Worm (Caenorhabditis elegans): ENCODE results near the gene cwp-2.

cwp-2 gene

DNA sequence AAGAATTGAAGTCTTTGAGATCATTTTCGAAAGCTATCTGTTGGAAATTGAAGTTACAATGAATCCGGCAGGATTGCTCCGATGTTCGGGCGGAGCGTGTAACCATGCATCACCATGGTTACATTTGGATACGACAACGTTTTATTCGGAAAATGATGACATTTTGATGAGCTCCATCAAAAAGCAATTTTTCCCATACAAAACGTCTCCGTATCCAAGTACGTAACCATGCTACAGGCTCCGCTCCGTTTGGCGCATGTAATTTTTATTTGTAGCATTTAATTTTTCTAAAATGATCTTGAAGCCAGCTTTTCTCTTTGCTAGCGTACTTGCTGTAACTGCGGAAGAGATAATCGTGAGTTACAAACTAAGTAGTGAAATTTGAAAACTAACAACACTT is at the start of gene cwp-2, which contains the start of gene cwp-3:
Gene cwp-2 (minus strand): TSS at position 101 of the 400 bp plus-strand sequence.
Gene cwp-3 (plus strand): TSS at position 293 of the 400 bp plus-strand sequence.
- no peak for TF ChIP-seq scrt-1 (GFP tag; IDR thresholded peaks at IDR 0.05)
- no peak for TF ChIP-seq hnd-1 (tag; optimal IDR thresholded peaks at IDR 0.05)
- TF ChIP-seq hmg-4 (GFP tag; optimal IDR thresholded peaks at IDR 0.05) = no peak

DNA sequence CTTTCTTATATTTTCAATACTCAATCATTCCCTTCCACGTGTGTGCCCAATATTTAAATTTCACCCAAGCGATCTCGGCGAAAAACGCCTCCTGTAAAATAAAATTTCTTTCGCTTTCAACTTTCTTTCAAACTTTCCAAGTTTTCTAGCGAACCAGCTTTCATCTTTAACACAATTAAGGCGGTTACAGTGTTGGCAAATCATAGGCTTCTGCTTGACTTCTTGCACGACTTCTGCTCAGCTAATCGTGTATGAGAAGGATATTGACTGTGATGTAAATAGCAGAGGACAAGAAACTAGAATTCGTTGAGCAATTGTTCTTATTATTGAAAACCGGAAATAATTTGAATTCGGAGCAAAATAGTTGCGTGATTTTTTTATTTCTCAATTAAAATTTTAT is 48.9 kb upstream of the cwp-2 start:
- TF ChIP-seq ceh-36 (tag; optimal IDR thresholded peaks at IDR 0.05) (no peak), tbx-37 (GFP tag; conservative IDR thresholded peaks at IDR 0.05) (no peak), sea-1 (GFP tag; conservative IDR thresholded peaks at IDR 0.05) (no peak), hnd-1 (tag; optimal IDR thresholded peaks at IDR 0.05) (no peak), flt-1 (GFP tag; IDR thresholded peaks at IDR 0.05) (no peak), B0310.2 (tag; optimal IDR thresholded peaks at IDR 0.05) (no peak)

DNA sequence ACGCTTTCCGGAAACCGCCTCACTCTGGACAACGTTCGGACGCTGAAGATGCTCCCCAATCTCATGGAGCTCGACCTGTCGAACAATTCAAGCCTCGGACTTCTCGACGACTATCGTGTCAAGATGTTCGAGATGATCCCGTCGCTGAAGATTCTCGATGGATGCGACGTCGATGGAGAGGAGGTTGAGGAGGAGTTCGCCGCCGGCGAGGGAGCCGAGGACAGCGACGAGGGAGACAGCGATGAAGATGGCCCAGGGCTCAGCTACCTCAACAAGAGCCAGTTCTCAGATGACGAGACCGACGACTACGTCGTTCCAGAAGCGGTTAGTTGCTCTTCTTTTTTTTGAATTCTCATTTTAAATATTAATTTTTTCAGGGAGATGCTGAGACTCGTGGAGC is 48.3 kb upstream of the cwp-2 start:
- TF ChIP-seq F13C5.2 (tag; optimal IDR thresholded peaks at IDR 0.05) = no peak
- no peak for TF ChIP-seq tbx-37 (GFP tag; conservative IDR thresholded peaks at IDR 0.05)
- TF ChIP-seq hmbx-1 (tag; optimal IDR thresholded peaks at IDR 0.05) = no peak
- TF ChIP-seq tra-4 (tag; optimal IDR thresholded peaks at IDR 0.05) = no peak
- no peak for TF ChIP-seq hmg-4 (GFP tag; optimal IDR thresholded peaks at IDR 0.05)
- TF ChIP-seq flt-1 (GFP tag; IDR thresholded peaks at IDR 0.05) = no peak
- TF ChIP-seq aly-1 (tag; optimal IDR thresholded peaks at IDR 0.05) = no peak
- no peak for TF ChIP-seq scrt-1 (GFP tag; IDR thresholded peaks at IDR 0.05)
- TF ChIP-seq sea-1 (GFP tag; conservative IDR thresholded peaks at IDR 0.05) = no peak
- no peak for TF ChIP-seq tbx-11 (GFP tag; IDR thresholded peaks at IDR 0.05)
- no peak for TF ChIP-seq ets-7 (tag; optimal IDR thresholded peaks at IDR 0.05)
- TF ChIP-seq ceh-13 (GFP tag; optimal IDR thresholded peaks at IDR 0.05) = no peak
- no peak for TF ChIP-seq ceh-36 (tag; optimal IDR thresholded peaks at IDR 0.05)
- no peak for TF ChIP-seq ama-1 (optimal IDR thresholded peaks at IDR 0.05)

DNA sequence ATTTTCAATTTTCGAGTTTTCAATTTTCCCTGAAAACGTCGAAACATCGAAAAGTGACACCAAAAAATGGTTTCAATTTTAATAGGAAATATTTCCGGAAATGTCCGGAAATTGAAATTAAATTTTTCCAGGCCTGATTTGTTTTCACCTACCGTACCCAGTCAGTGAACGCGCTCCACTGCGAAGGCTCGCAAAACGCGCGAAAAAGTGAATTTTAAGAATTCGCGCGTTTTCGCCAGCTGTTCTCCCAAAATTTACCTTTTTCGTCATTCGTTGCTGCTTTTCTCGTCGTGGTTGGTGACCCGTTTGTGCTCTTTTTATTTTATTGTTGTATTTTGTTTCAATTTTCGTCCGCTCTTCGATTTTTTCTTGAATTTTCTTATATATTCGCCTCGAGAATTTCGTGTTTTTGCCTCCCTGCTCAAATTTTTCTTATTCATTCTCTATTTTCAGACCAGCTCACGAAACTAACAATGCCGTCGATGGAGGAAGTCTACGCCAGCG is 47.6 kb upstream of the cwp-2 start, which contains the start of gene T19H12.2:
Gene T19H12.2 (plus strand): TSS at position 454 of the 504 bp plus-strand sequence.
- TF ChIP-seq tbx-37 (GFP tag; conservative IDR thresholded peaks at IDR 0.05) = no peak
- TF ChIP-seq pes-1 (GFP tag; IDR thresholded peaks at IDR 0.05) = no peak
- TF ChIP-seq hnd-1 (tag; optimal IDR thresholded peaks at IDR 0.05) = no peak
- no peak for TF ChIP-seq hmbx-1 (tag; optimal IDR thresholded peaks at IDR 0.05)
- no peak for TF ChIP-seq F13C5.2 (tag; optimal IDR thresholded peaks at IDR 0.05)
- no peak for TF ChIP-seq B0310.2 (tag; optimal IDR thresholded peaks at IDR 0.05)
- no peak for TF ChIP-seq ceh-13 (GFP tag; optimal IDR thresholded peaks at IDR 0.05)
- TF ChIP-seq scrt-1 (GFP tag; IDR thresholded peaks at IDR 0.05) = no peak
- TF ChIP-seq sea-1 (GFP tag; conservative IDR thresholded peaks at IDR 0.05) = no peak
- no peak for TF ChIP-seq flt-1 (GFP tag; IDR thresholded peaks at IDR 0.05)
- no peak for TF ChIP-seq ceh-36 (tag; optimal IDR thresholded peaks at IDR 0.05)
- TF ChIP-seq aly-1 (tag; optimal IDR thresholded peaks at IDR 0.05) = no peak
- TF ChIP-seq ets-7 (tag; optimal IDR thresholded peaks at IDR 0.05) = no peak
- no peak for TF ChIP-seq hmg-4 (GFP tag; optimal IDR thresholded peaks at IDR 0.05)
- TF ChIP-seq tra-4 (tag; optimal IDR thresholded peaks at IDR 0.05) = no peak
- no peak for TF ChIP-seq ama-1 (optimal IDR thresholded peaks at IDR 0.05)
- TF ChIP-seq tbx-11 (GFP tag; IDR thresholded peaks at IDR 0.05) = no peak

DNA sequence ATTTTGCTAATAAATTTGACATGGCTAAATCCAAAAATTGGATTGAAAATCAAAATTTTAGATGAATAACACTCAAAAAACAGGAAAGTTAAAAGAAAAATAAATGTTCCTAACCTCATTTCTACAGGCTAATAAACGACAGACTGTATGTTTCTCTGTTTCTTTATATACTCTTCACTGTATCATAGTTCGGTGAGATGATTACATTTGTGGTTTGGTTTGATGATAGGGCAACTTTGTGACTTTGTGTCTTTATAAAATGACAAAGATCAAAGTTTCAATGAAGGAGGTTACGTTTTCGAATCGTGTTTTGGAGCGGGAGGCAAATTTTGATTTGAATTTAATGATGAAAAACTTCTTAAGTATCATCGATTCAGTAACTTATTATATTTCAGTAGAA is 47.0 kb upstream of the cwp-2 start, which contains the start of gene ugt-12:
Gene ugt-12 (minus strand): TSS at position 153 of the 400 bp plus-strand sequence.
- TF ChIP-seq scrt-1 (GFP tag; IDR thresholded peaks at IDR 0.05) = no peak
- TF ChIP-seq pes-1 (GFP tag; IDR thresholded peaks at IDR 0.05) = no peak
- TF ChIP-seq F13C5.2 (tag; optimal IDR thresholded peaks at IDR 0.05) = no peak
- no peak for TF ChIP-seq tra-4 (tag; optimal IDR thresholded peaks at IDR 0.05)
- TF ChIP-seq ets-7 (tag; optimal IDR thresholded peaks at IDR 0.05) = no peak

DNA sequence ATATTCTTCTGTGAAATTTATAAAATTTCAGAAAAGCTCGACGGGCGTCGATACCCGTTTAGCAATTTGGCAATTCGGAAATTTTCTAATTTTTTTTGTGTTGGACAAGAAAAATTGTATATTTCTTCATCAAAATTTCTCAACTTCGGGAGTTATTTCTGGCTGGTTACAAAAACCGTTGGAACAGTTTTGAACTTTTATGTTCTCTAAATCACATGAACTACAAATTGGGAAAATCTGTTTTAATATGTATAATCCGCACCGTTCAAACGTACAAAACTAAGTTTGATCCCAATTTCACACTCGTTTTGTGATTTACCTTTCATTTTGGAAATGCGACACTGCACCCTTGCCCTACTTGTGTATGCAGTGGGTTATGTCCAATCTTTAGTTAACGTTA is 42.9 kb upstream of the cwp-2 start, which contains the start of gene T19H12.3:
Gene T19H12.3 (plus strand): TSS at position 301 of the 400 bp plus-strand sequence.
- TF ChIP-seq ets-7 (tag; optimal IDR thresholded peaks at IDR 0.05) (no peak), ama-1 (optimal IDR thresholded peaks at IDR 0.05) (no peak), ceh-36 (tag; optimal IDR thresholded peaks at IDR 0.05) (no peak), hnd-1 (tag; optimal IDR thresholded peaks at IDR 0.05) (no peak), pes-1 (GFP tag; IDR thresholded peaks at IDR 0.05) (no peak), flt-1 (GFP tag; IDR thresholded peaks at IDR 0.05) (no peak), B0310.2 (tag; optimal IDR thresholded peaks at IDR 0.05) (no peak), F13C5.2 (tag; optimal IDR thresholded peaks at IDR 0.05) (no peak), tbx-37 (GFP tag; conservative IDR thresholded peaks at IDR 0.05) (no peak), aly-1 (tag; optimal IDR thresholded peaks at IDR 0.05) (no peak)

DNA sequence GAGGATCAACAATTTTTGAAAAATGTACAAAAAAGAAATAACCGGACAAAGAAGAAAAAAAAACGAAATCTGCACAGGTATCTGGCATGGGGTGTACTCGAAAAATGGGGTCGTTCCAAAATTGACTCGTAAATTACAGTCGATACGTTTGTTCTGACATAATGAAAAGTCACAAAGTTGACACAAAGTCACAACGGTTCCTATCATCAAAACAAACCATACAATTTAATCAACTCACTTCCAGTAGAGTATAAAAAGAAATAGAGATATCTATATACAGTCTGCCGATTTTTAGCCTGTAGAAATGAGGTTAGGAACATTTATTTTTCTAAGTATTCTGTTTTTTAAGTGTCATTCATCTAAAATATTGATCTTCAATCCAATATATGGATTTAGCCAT is 42.0 kb upstream of the cwp-2 start, which contains the start of gene T19H12.12:
Gene T19H12.12 (plus strand): TSS at position 301 of the 400 bp plus-strand sequence.
- TF ChIP-seq sea-1 (GFP tag; conservative IDR thresholded peaks at IDR 0.05) (no peak), ceh-13 (GFP tag; optimal IDR thresholded peaks at IDR 0.05) (no peak), ets-7 (tag; optimal IDR thresholded peaks at IDR 0.05) (no peak), F13C5.2 (tag; optimal IDR thresholded peaks at IDR 0.05) (no peak), B0310.2 (tag; optimal IDR thresholded peaks at IDR 0.05) (no peak), tra-4 (tag; optimal IDR thresholded peaks at IDR 0.05) (no peak), pes-1 (GFP tag; IDR thresholded peaks at IDR 0.05) (no peak), scrt-1 (GFP tag; IDR thresholded peaks at IDR 0.05) (no peak), hmbx-1 (tag; optimal IDR thresholded peaks at IDR 0.05) (no peak), hmg-4 (GFP tag; optimal IDR thresholded peaks at IDR 0.05) (no peak), ceh-36 (tag; optimal IDR thresholded peaks at IDR 0.05) (no peak), tbx-37 (GFP tag; conservative IDR thresholded peaks at IDR 0.05) (no peak), tbx-11 (GFP tag; IDR thresholded peaks at IDR 0.05) (no peak)

DNA sequence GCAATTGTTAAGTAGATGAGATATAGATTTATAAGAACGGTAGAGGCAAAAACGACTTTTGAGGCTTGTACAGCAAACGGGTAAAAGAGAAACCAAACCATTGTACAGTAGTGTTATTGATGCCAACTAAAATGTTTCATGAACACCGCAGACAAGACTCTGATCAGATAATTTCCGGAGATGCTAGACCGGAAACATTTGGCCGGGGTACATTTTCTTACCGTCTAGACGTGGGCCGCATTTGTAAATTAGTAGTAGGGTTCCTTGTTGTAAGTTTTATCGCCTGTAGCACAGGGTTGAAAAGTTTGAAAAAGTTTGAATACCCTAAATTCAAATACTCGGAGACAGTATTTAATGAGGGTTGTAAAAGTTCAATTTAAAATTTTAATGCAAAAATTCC is 38.9 kb upstream of the cwp-2 start, which contains the start of gene str-32:
Gene str-32 (minus strand): TSS at position 101 of the 400 bp plus-strand sequence.
- TF ChIP-seq tra-4 (tag; optimal IDR thresholded peaks at IDR 0.05) = no peak
- no peak for TF ChIP-seq pes-1 (GFP tag; IDR thresholded peaks at IDR 0.05)
- TF ChIP-seq scrt-1 (GFP tag; IDR thresholded peaks at IDR 0.05) = no peak
- TF ChIP-seq hmg-4 (GFP tag; optimal IDR thresholded peaks at IDR 0.05) = no peak
- TF ChIP-seq ceh-36 (tag; optimal IDR thresholded peaks at IDR 0.05) = no peak
- no peak for TF ChIP-seq tbx-11 (GFP tag; IDR thresholded peaks at IDR 0.05)
- no peak for TF ChIP-seq hmbx-1 (tag; optimal IDR thresholded peaks at IDR 0.05)
- TF ChIP-seq F13C5.2 (tag; optimal IDR thresholded peaks at IDR 0.05) = no peak
- no peak for TF ChIP-seq hnd-1 (tag; optimal IDR thresholded peaks at IDR 0.05)
- no peak for TF ChIP-seq B0310.2 (tag; optimal IDR thresholded peaks at IDR 0.05)
- TF ChIP-seq ama-1 (optimal IDR thresholded peaks at IDR 0.05) = no peak
- no peak for TF ChIP-seq sea-1 (GFP tag; conservative IDR thresholded peaks at IDR 0.05)
- no peak for TF ChIP-seq tbx-37 (GFP tag; conservative IDR thresholded peaks at IDR 0.05)
- no peak for TF ChIP-seq ets-7 (tag; optimal IDR thresholded peaks at IDR 0.05)
- TF ChIP-seq aly-1 (tag; optimal IDR thresholded peaks at IDR 0.05) = no peak
- no peak for TF ChIP-seq ceh-13 (GFP tag; optimal IDR thresholded peaks at IDR 0.05)

Data from whole organism, early embryonic.